Worm (Caenorhabditis elegans): Measurements from ENCODE around the gene K07F5.17.

DNA sequence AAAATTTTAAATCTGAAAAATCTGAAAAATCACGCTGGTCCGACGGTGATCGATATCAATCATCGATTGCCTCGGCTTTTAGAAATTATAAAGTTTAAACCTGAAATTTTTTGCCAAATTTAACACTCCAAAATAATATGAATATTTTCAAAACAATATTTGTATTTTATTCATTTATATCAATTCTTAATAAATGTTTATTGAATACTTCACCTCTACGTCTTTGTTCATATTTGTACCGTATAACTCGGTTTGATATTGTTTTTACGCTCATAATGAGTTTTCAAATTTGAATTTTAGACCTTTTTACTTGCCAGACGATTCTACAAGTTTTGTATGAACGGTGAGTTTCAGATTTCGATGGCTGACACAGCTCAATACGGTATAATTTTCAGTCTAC lies 22.6 kb downstream of the K07F5.17 start, which contains the start of the genes K07F5.15 and K07F5.22:
- TF ChIP-seq F10B5.3 (tag; optimal IDR thresholded peaks at IDR 0.05): no peak
- TF ChIP-seq fkh-10 (GFP tag; optimal IDR thresholded peaks at IDR 0.05): no peak
- TF ChIP-seq mdt-29 (GFP tag; IDR thresholded peaks at IDR 0.05): no peak
- TF ChIP-seq unc-39 (tag; optimal IDR thresholded peaks at IDR 0.05): no peak
- no peak for TF ChIP-seq ama-1 (optimal IDR thresholded peaks at IDR 0.05)
- TF ChIP-seq ztf-11 (tag; optimal IDR thresholded peaks at IDR 0.05): no peak
- TF ChIP-seq fos-1 (tag; optimal IDR thresholded peaks at IDR 0.05): no peak
- no peak for TF ChIP-seq R02D3.7 (tag; optimal IDR thresholded peaks at IDR 0.05)
- no peak for TF ChIP-seq snpc-4 (tag; optimal IDR thresholded peaks at IDR 0.05)

Measured in whole organism, L4 larva.